Fruit fly (Drosophila melanogaster) whole organism, embryonic: ENCODE data around the gene rdo.

Experiments used
- Antp ChIP-seq: fragments of 200-800 bp; sonication (Bioruptor generic); optimal IDR thresholded peaks from 3 replicates; lab custom pipeline; 2016; ENCODE audit warnings: missing biosample characterization, missing genetic modification characterization
- CG11398 ChIP-seq: fragments of 200-800 bp; sonication (Bioruptor generic); optimal IDR thresholded peaks from 2 replicates; lab custom pipeline; 2016; ENCODE audit warnings: missing biosample characterization, missing genetic modification characterization
- CG11456 ChIP-seq: fragments of 200-800 bp; sonication (Bioruptor generic); IDR thresholded peaks from 3 replicates; pipeline ENCODE4 v1.3.6; 2022; ENCODE audit warnings: missing biosample characterization, missing genetic modification characterization
- CG11560 ChIP-seq: fragments of 200-800 bp; sonication (Bioruptor generic); IDR thresholded peaks from 3 replicates; pipeline ENCODE4 v1.3.6; 2022; ENCODE audit warnings: missing biosample characterization, missing genetic modification characterization
- CG11723 ChIP-seq: fragments of 200-800 bp; sonication (Bioruptor generic); optimal IDR thresholded peaks from 2 replicates; lab custom pipeline; 2017; ENCODE audit warnings: missing biosample characterization, mild to moderate bottlenecking, missing genetic modification characterization
- CG17186 ChIP-seq: fragments of 200-800 bp; sonication (Bioruptor generic); optimal IDR thresholded peaks from 3 replicates; lab custom pipeline; 2017; ENCODE audit warnings: missing biosample characterization, missing genetic modification reagents, missing genetic modification characterization
- CG17912 ChIP-seq: fragments of 200-800 bp; sonication (Bioruptor generic); optimal IDR thresholded peaks from 2 replicates; lab custom pipeline; 2018; ENCODE audit warnings: missing biosample characterization, mild to moderate bottlenecking, missing genetic modification characterization
- CG1792 ChIP-seq: fragments of 200-800 bp; sonication (Bioruptor generic); optimal IDR thresholded peaks from 2 replicates; lab custom pipeline; 2016; ENCODE audit warnings: missing biosample characterization, missing genetic modification characterization
- CG18764 ChIP-seq: fragments of 200-800 bp; sonication (Bioruptor generic); optimal IDR thresholded peaks from 3 replicates; lab custom pipeline; 2016; ENCODE audit warnings: missing biosample characterization, missing genetic modification characterization
- CG2712 ChIP-seq: fragments of 200-800 bp; optimal IDR thresholded peaks from 3 replicates; lab custom pipeline; 2019; ENCODE audit warnings: missing biosample characterization, mild to moderate bottlenecking, missing genetic modification characterization, moderate library complexity
- CG2875 ChIP-seq: fragments of 200-800 bp; sonication (Bioruptor generic); optimal IDR thresholded peaks from 2 replicates; lab custom pipeline; 2017; ENCODE audit warnings: missing biosample characterization, mild to moderate bottlenecking, missing genetic modification characterization, missing genetic modification reagents
- CG32772 ChIP-seq: fragments of 200-800 bp; sonication (Bioruptor generic); IDR thresholded peaks from 2 replicates; pipeline ENCODE4 v1.3.6; 2022; ENCODE audit warnings: missing biosample characterization, missing genetic modification characterization
- CG34422 ChIP-seq: fragments of 200-800 bp; sonication (Bioruptor generic); IDR thresholded peaks from 3 replicates; pipeline ENCODE4 v1.3.6; 2022; ENCODE audit warnings: missing biosample characterization, missing genetic modification characterization
- CG4360 ChIP-seq: fragments of 200-800 bp; sonication (Bioruptor generic); IDR thresholded peaks from 2 replicates; pipeline ENCODE4 v1.3.6; 2022; ENCODE audit warnings: missing biosample characterization, missing genetic modification characterization
- CG6175 ChIP-seq: fragments of 200-800 bp; sonication (Bioruptor generic); IDR thresholded peaks from 3 replicates; pipeline ENCODE4 v1.3.6; 2022; ENCODE audit warnings: missing biosample characterization, missing genetic modification characterization
- CG6272 ChIP-seq: fragments of 200-800 bp; sonication (Bioruptor generic); IDR thresholded peaks from 2 replicates; pipeline ENCODE4 v1.3.6; 2022; ENCODE audit warnings: missing biosample characterization, missing genetic modification characterization
- CG6765 ChIP-seq: fragments of 200-800 bp; sonication (Bioruptor generic); optimal IDR thresholded peaks from 3 replicates; lab custom pipeline; 2017; ENCODE audit warnings: missing biosample characterization, mild to moderate bottlenecking, missing genetic modification characterization
- CG8089 ChIP-seq: fragments of 200-800 bp; sonication (Bioruptor generic); optimal IDR thresholded peaks from 3 replicates; lab custom pipeline; 2016; ENCODE audit warnings: missing biosample characterization, missing genetic modification characterization
- CG8478 ChIP-seq: fragments of >200 bp; optimal IDR thresholded peaks from 2 replicates; lab custom pipeline; 2018
- CG9437 ChIP-seq: fragments of 200-800 bp; sonication (Bioruptor generic); optimal IDR thresholded peaks from 2 replicates; lab custom pipeline; 2018; ENCODE audit warnings: missing biosample characterization, mild to moderate bottlenecking, missing genetic modification characterization
- CG9797 ChIP-seq: fragments of 200-800 bp; sonication (Bioruptor generic); optimal IDR thresholded peaks from 3 replicates; lab custom pipeline; 2018; ENCODE audit warnings: missing biosample characterization, mild to moderate bottlenecking, missing genetic modification characterization
- CG9817 ChIP-seq: fragments of 200-800 bp; sonication (Bioruptor generic); optimal IDR thresholded peaks from 2 replicates; lab custom pipeline; 2018; ENCODE audit warnings: missing biosample characterization, mild to moderate bottlenecking, missing genetic modification characterization, moderate library complexity
- CG9932 ChIP-seq: fragments of 200-800 bp; sonication (Bioruptor generic); IDR thresholded peaks from 2 replicates; pipeline ENCODE4 v1.3.6; 2022; ENCODE audit warnings: missing biosample characterization, missing genetic modification characterization
- CrebB ChIP-seq: fragments of 200-800 bp; sonication (Bioruptor generic); optimal IDR thresholded peaks from 3 replicates; lab custom pipeline; 2018; ENCODE audit warnings: missing biosample characterization, mild to moderate bottlenecking, missing genetic modification characterization
- D19B ChIP-seq: fragments of 200-800 bp; sonication (Bioruptor generic); optimal IDR thresholded peaks from 2 replicates; lab custom pipeline; 2017; ENCODE audit warnings: missing biosample characterization, mild to moderate bottlenecking, missing genetic modification characterization
- H15 ChIP-seq: fragments of 200-800 bp; sonication (Bioruptor generic); IDR thresholded peaks from 3 replicates; pipeline ENCODE4 v1.3.6; 2022; ENCODE audit warnings: missing biosample characterization, missing genetic modification characterization
- Hr51 ChIP-seq, 2 experiments: fragments of 200-800 bp; sonication (Bioruptor generic); optimal IDR thresholded peaks; 2 replicates in 1 of 2; 3 replicates in 1 of 2; lab custom pipeline; 2016 to 2018; ENCODE audit warnings: missing biosample characterization in 2 of 2, missing genetic modification characterization in 2 of 2, mild to moderate bottlenecking in 1 of 2, moderate library complexity in 1 of 2
- Pdp1 ChIP-seq, 2 experiments: fragments of 200-800 bp; sonication (Bioruptor generic); optimal IDR thresholded peaks; 3 replicates each; lab custom pipeline; 2016; ENCODE audit warnings: missing biosample characterization in 2 of 2, missing genetic modification characterization in 2 of 2, mild to moderate bottlenecking in 1 of 2, moderate library complexity in 1 of 2
- Trl ChIP-seq, 3 experiments: fragments of >200 bp in 2 of 3; fragments of 200-800 bp in 1 of 3; sonication (Bioruptor generic) in 1 of 3; optimal IDR thresholded peaks; 2 replicates in 1 of 3; 3 replicates in 2 of 3; lab custom pipeline; 2016 to 2017; ENCODE audit warnings: missing biosample characterization in 1 of 3, missing genetic modification characterization in 1 of 3
- ash1 ChIP-seq: fragments of 200-800 bp; sonication (Bioruptor generic); optimal IDR thresholded peaks from 2 replicates; lab custom pipeline; 2018; ENCODE audit warnings: missing biosample characterization, mild to moderate bottlenecking, missing genetic modification characterization
- br ChIP-seq: fragments of >200 bp; optimal IDR thresholded peaks from 2 replicates; lab custom pipeline; 2017
- cad ChIP-seq: fragments of >200 bp; optimal IDR thresholded peaks from 2 replicates; lab custom pipeline; 2017; ENCODE audit warnings: missing biosample characterization, missing genetic modification characterization
- caup ChIP-seq: fragments of 200-800 bp; sonication (Bioruptor generic); optimal IDR thresholded peaks from 3 replicates; lab custom pipeline; 2017; ENCODE audit warnings: missing biosample characterization, mild to moderate bottlenecking, missing genetic modification characterization, moderate library complexity; ENCODE audit not compliant: severe bottlenecking
- chm ChIP-seq: fragments of 200-800 bp; sonication (Bioruptor generic); IDR thresholded peaks from 2 replicates; pipeline ENCODE4 v1.3.6; 2022; ENCODE audit warnings: missing biosample characterization, missing genetic modification characterization
- crol ChIP-seq: fragments of 200-800 bp; sonication (Bioruptor generic); IDR thresholded peaks from 2 replicates; pipeline ENCODE4 v1.3.6; 2022; ENCODE audit warnings: missing biosample characterization, missing genetic modification characterization
- da ChIP-seq: fragments of 200-800 bp; sonication (Bioruptor generic); optimal IDR thresholded peaks from 2 replicates; lab custom pipeline; 2016; ENCODE audit warnings: missing biosample characterization, missing genetic modification characterization
- fd64A ChIP-seq: fragments of 200-800 bp; sonication (Bioruptor generic); optimal IDR thresholded peaks from 3 replicates; lab custom pipeline; 2018; ENCODE audit warnings: missing biosample characterization, mild to moderate bottlenecking, missing genetic modification characterization
- fu2 ChIP-seq: fragments of 200-800 bp; sonication (Bioruptor generic); optimal IDR thresholded peaks from 2 replicates; lab custom pipeline; 2016; ENCODE audit warnings: missing biosample characterization, missing genetic modification characterization
- gce ChIP-seq: fragments of 200-800 bp; sonication (Bioruptor generic); IDR thresholded peaks from 3 replicates; pipeline ENCODE4 v1.3.6; 2022; ENCODE audit warnings: missing biosample characterization, missing genetic modification characterization
- gcm ChIP-seq: fragments of 200-800 bp; sonication (Bioruptor generic); optimal IDR thresholded peaks from 2 replicates; lab custom pipeline; 2019; ENCODE audit warnings: missing biosample characterization, mild to moderate bottlenecking, missing genetic modification characterization, moderate library complexity
- gsb ChIP-seq: fragments of 200-800 bp; sonication (Bioruptor generic); IDR thresholded peaks from 2 replicates; pipeline ENCODE4 v1.3.6; 2022; ENCODE audit warnings: missing biosample characterization, missing genetic modification characterization
- hb ChIP-seq: fragments of 200-800 bp; sonication (Bioruptor generic); IDR thresholded peaks from 3 replicates; pipeline ENCODE4 v1.3.6; 2022; ENCODE audit warnings: missing biosample characterization, missing genetic modification characterization; ENCODE audit not compliant: partially characterized antibody
- nerfin-1 ChIP-seq: fragments of 200-800 bp; sonication (Bioruptor generic); optimal IDR thresholded peaks from 3 replicates; lab custom pipeline; 2019; ENCODE audit warnings: missing biosample characterization, mild to moderate bottlenecking, missing genetic modification characterization, moderate library complexity
- nerfin-2 ChIP-seq: fragments of 200-800 bp; sonication (Bioruptor generic); IDR thresholded peaks from 2 replicates; pipeline ENCODE4 v1.3.6; 2022; ENCODE audit warnings: missing biosample characterization, missing genetic modification characterization; ENCODE audit not compliant: partially characterized antibody
- pb ChIP-seq: fragments of 200-800 bp; sonication (Bioruptor generic); optimal IDR thresholded peaks from 3 replicates; lab custom pipeline; 2016; ENCODE audit warnings: missing biosample characterization, missing genetic modification characterization
- tin ChIP-seq: fragments of 200-800 bp; sonication (Bioruptor generic); optimal IDR thresholded peaks from 3 replicates; lab custom pipeline; 2016; ENCODE audit warnings: missing biosample characterization, missing genetic modification characterization
- usp ChIP-seq: fragments of >200 bp; optimal IDR thresholded peaks from 2 replicates; lab custom pipeline; 2017; ENCODE audit warnings: missing biosample characterization, missing genetic modification characterization
- vnd ChIP-seq: fragments of 200-800 bp; sonication (Bioruptor generic); IDR thresholded peaks from 3 replicates; pipeline ENCODE4 v1.3.6; 2022; ENCODE audit warnings: missing biosample characterization, missing genetic modification characterization; ENCODE audit not compliant: partially characterized antibody
- zen2 ChIP-seq: fragments of 200-800 bp; sonication (Bioruptor generic); IDR thresholded peaks from 3 replicates; pipeline ENCODE4 v1.3.6; 2022; ENCODE audit warnings: missing biosample characterization, missing genetic modification characterization; ENCODE audit not compliant: partially characterized antibody
- zf30C ChIP-seq: fragments of 200-800 bp; sonication (Bioruptor generic); optimal IDR thresholded peaks from 3 replicates; lab custom pipeline; 2018; ENCODE audit warnings: missing biosample characterization, mild to moderate bottlenecking, missing genetic modification characterization

Gene rdo

dm6 chr2L:17963071-17963567 lies 49.1 kb upstream of the rdo start, which contains the start of gene CG5674 (continued):
- peak; percentile 18 for TF ChIP-seq CG9437 (GFP tag; lab: Kevin White, UChicago)
- peak; percentile 41 for TF ChIP-seq Antp (GFP tag; lab: Kevin White, UChicago)
- TF ChIP-seq CG11560 (tag; lab: Robert Waterston, UW), result peak; percentile 88
- TF ChIP-seq crol (GFP tag; lab: Robert Waterston, UW), result peak; percentile 91
- TF ChIP-seq CG9797 (GFP tag; lab: Kevin White, UChicago), result peak; percentile 34
- TF ChIP-seq pb (GFP tag; lab: Kevin White, UChicago), result no peak
- TF ChIP-seq gcm (GFP tag; lab: Kevin White, UChicago), result no peak
- TF ChIP-seq CG6272, result 0 out of 2 replicates have a peak, but pooled peaks have one; percentile 12
- TF ChIP-seq CG11456 (GFP tag; lab: Robert Waterston, UW), result peak; percentile 76; the same call in 1 of the 3 replicates
- TF ChIP-seq CG17912 (GFP tag; lab: Kevin White, UChicago), result peak; percentile 23
- no peak for TF ChIP-seq D19B
- TF ChIP-seq da, result no peak
- TF ChIP-seq CG9817, result peak; percentile 43
- peak; percentile 84; the same call in 1 of the 2 replicates for TF ChIP-seq nerfin-2 (GFP tag; lab: Robert Waterston, UW)
- TF ChIP-seq fd64A (GFP tag; lab: Kevin White, UChicago), result no peak
- TF ChIP-seq tin (GFP tag; lab: Kevin White, UChicago), result peak; percentile 46
- peak; percentile 39; the same call in 1 of the 2 replicates for TF ChIP-seq CG32772
- peak; percentile 53; the same call in 1 of the 3 replicates for TF ChIP-seq H15 (GFP tag; lab: Robert Waterston, UW)
- TF ChIP-seq CG8478 (lab: Kevin White, UChicago), result no peak
- no peak for TF ChIP-seq gce (GFP tag; lab: Robert Waterston, UW)
- no peak for TF ChIP-seq Pdp1 (GFP tag; optimal IDR thresholded peaks at IDR 0.05; lab: Kevin White, UChicago)
- peak; percentile 83 for TF ChIP-seq vnd (GFP tag; lab: Robert Waterston, UW)
- TF ChIP-seq CrebB (tag; lab: Kevin White, UChicago), result peak; percentile 14
- TF ChIP-seq CG2712 (tag; lab: Kevin White, UChicago), result no peak
- peak; percentile 46 for TF ChIP-seq CG1792 (GFP tag; lab: Kevin White, UChicago)
- TF ChIP-seq CG6765 (GFP tag; lab: Kevin White, UChicago), result no peak
- TF ChIP-seq CG6175 (GFP tag; lab: Robert Waterston, UW), result 0 out of 3 replicates have a peak, but pooled peaks have one; percentile 23
- TF ChIP-seq zf30C, result peak; percentile 94
- TF ChIP-seq usp (GFP tag; lab: Kevin White, UChicago), result no peak
- no peak for TF ChIP-seq cad (GFP tag; lab: Kevin White, UChicago)
- no peak for TF ChIP-seq Trl (optimal IDR thresholded peaks at IDR 0.05; lab: Kevin White, UChicago)
- peak; percentile 42 for TF ChIP-seq Trl (GFP tag; optimal IDR thresholded peaks at IDR 0.05; lab: Kevin White, UChicago)
- TF ChIP-seq CG2875 (GFP tag; lab: Kevin White, UChicago), result peak; percentile 5
- TF ChIP-seq CG8089 (GFP tag; lab: Kevin White, UChicago), result peak; percentile 48
- TF ChIP-seq CG4360 (GFP tag; lab: Robert Waterston, UW), result no peak
- no peak for TF ChIP-seq CG11398 (GFP tag; lab: Kevin White, UChicago)
- peak; percentile 80 for TF ChIP-seq zen2 (GFP tag; lab: Robert Waterston, UW)
- no peak for TF ChIP-seq gsb (GFP tag; lab: Robert Waterston, UW)
- no peak for TF ChIP-seq ash1 (GFP tag; lab: Kevin White, UChicago)
- peak; percentile 87 for TF ChIP-seq hb
- TF ChIP-seq caup (GFP tag; lab: Kevin White, UChicago), result peak; percentile 50
- TF ChIP-seq fu2 (GFP tag; lab: Kevin White, UChicago), result peak; percentile 44
- no peak for TF ChIP-seq CG18764
- TF ChIP-seq CG9932 (GFP tag; lab: Robert Waterston, UW), result peak; percentile 73
- no peak for TF ChIP-seq CG11723 (GFP tag; lab: Kevin White, UChicago)
- TF ChIP-seq chm, result 0 out of 2 replicates have a peak, but pooled peaks have one; percentile 18
- peak in 1 of 2 experiments; percentile 47 for TF ChIP-seq Hr51 (GFP tag; optimal IDR thresholded peaks at IDR 0.05; lab: Kevin White, UChicago)
- TF ChIP-seq CG17186, result peak; percentile 23
- peak; percentile 74; the same call in 1 of the 3 replicates for TF ChIP-seq CG34422
- TF ChIP-seq nerfin-1 (tag; lab: Kevin White, UChicago), result peak; percentile 99
- no peak for TF ChIP-seq br (lab: Kevin White, UChicago)
